Worm (Caenorhabditis elegans) whole organism, L3 larva: ENCODE data around the gene zyg-1.
A peak's percentile ranks its signal among the peaks of the same experiment; 100 is the strongest.

ENCODE experiments used
- R02D3.7 ChIP-seq: fragments of 150-350 bp; optimal IDR thresholded peaks from 2 replicates; lab custom pipeline; 2014; ENCODE audit warnings: missing biosample characterization, missing genetic modification characterization
- ZK546.5 ChIP-seq: sonication (generic microtip); optimal IDR thresholded peaks from 2 replicates; lab custom pipeline; 2017; ENCODE audit warnings: missing biosample characterization, missing genetic modification characterization
- aly-2 ChIP-seq: fragments of 150-350 bp; optimal IDR thresholded peaks from 2 replicates; lab custom pipeline; 2014; ENCODE audit warnings: missing biosample characterization, missing genetic modification characterization
- ama-1 ChIP-seq: fragments of 150-350 bp; optimal IDR thresholded peaks from 2 replicates; lab custom pipeline; 2018
- ceh-16 ChIP-seq: sonication (generic microtip); optimal IDR thresholded peaks from 2 replicates; lab custom pipeline; 2017; ENCODE audit warnings: missing biosample characterization, missing genetic modification characterization
- ceh-28 ChIP-seq: fragments of 150-350 bp; optimal IDR thresholded peaks from 2 replicates; lab custom pipeline; 2014; ENCODE audit warnings: missing biosample characterization, missing genetic modification reagents, missing genetic modification characterization
- ceh-82 ChIP-seq: fragments of 150-350 bp; optimal IDR thresholded peaks from 2 replicates; lab custom pipeline; 2014; ENCODE audit warnings: missing biosample characterization, missing genetic modification characterization
- ceh-9 ChIP-seq: sonication (generic microtip); optimal IDR thresholded peaks from 2 replicates; lab custom pipeline; 2018; ENCODE audit warnings: missing biosample characterization, missing genetic modification characterization
- daf-12 ChIP-seq: fragments of 150-350 bp; optimal IDR thresholded peaks from 2 replicates; lab custom pipeline; 2014; ENCODE audit warnings: missing biosample characterization, missing genetic modification reagents, missing genetic modification characterization
- egl-27 ChIP-seq: sonication (generic microtip); optimal IDR thresholded peaks from 4 replicates; lab custom pipeline; 2017; ENCODE audit warnings: missing biosample characterization, missing genetic modification reagents, missing genetic modification characterization
- egl-5 ChIP-seq: fragments of 150-350 bp; optimal IDR thresholded peaks from 2 replicates; lab custom pipeline; 2017; ENCODE audit warnings: missing biosample characterization, missing genetic modification reagents, missing genetic modification characterization, inconsistent platforms
- elt-1 ChIP-seq: fragments of 150-350 bp; optimal IDR thresholded peaks from 2 replicates; lab custom pipeline; 2014; ENCODE audit warnings: missing biosample characterization, missing genetic modification characterization
- elt-2 ChIP-seq: sonication (generic microtip); optimal IDR thresholded peaks from 2 replicates; lab custom pipeline; 2016; ENCODE audit warnings: missing genetic modification reagents, mild to moderate bottlenecking, missing genetic modification characterization, missing compliant biosample characterization
- elt-3 ChIP-seq, 3 experiments: fragments of 150-350 bp in 1 of 3; sonication (generic microtip) in 2 of 3; optimal IDR thresholded peaks; 2 replicates in 2 of 3; 4 replicates in 1 of 3; lab custom pipeline; 2014 to 2017; ENCODE audit warnings: missing biosample characterization in 3 of 3, missing genetic modification characterization in 3 of 3
- eor-1 ChIP-seq, 2 experiments: fragments of 150-350 bp; optimal IDR thresholded peaks; 2 replicates each; lab custom pipeline; 2014 to 2018; ENCODE audit warnings: missing biosample characterization in 2 of 2, missing genetic modification characterization in 2 of 2
- fkh-10 ChIP-seq: sonication (generic microtip); optimal IDR thresholded peaks from 2 replicates; lab custom pipeline; 2017; ENCODE audit warnings: missing biosample characterization, missing genetic modification reagents, missing genetic modification characterization
- fkh-2 ChIP-seq: fragments of 150-350 bp; optimal IDR thresholded peaks from 2 replicates; lab custom pipeline; 2014; ENCODE audit warnings: missing biosample characterization, missing genetic modification reagents, missing genetic modification characterization
- fos-1 ChIP-seq: fragments of 150-350 bp; optimal IDR thresholded peaks from 2 replicates; lab custom pipeline; 2014; ENCODE audit warnings: missing biosample characterization, missing genetic modification characterization
- hmg-11 ChIP-seq: sonication (generic microtip); optimal IDR thresholded peaks from 2 replicates; lab custom pipeline; 2016; ENCODE audit warnings: missing genetic modification characterization, missing compliant biosample characterization
- jun-1 ChIP-seq: fragments of 150-350 bp; optimal IDR thresholded peaks from 2 replicates; lab custom pipeline; 2014; ENCODE audit warnings: missing biosample characterization, missing genetic modification reagents, missing genetic modification characterization
- lin-15B ChIP-seq: fragments of 150-350 bp; optimal IDR thresholded peaks from 2 replicates; lab custom pipeline; 2014; ENCODE audit warnings: missing biosample characterization, missing genetic modification characterization
- lin-39 ChIP-seq: fragments of 150-350 bp; optimal IDR thresholded peaks from 2 replicates; lab custom pipeline; 2018; ENCODE audit warnings: missing biosample characterization, missing genetic modification reagents, missing genetic modification characterization
- lsy-12 ChIP-seq: sonication (generic microtip); optimal IDR thresholded peaks from 2 replicates; lab custom pipeline; 2016; ENCODE audit warnings: mild to moderate bottlenecking, missing genetic modification characterization, missing compliant biosample characterization
- mdl-1 ChIP-seq: fragments of 150-350 bp; optimal IDR thresholded peaks from 2 replicates; lab custom pipeline; 2014; ENCODE audit warnings: missing biosample characterization, missing genetic modification characterization
- mml-1 ChIP-seq: fragments of 150-350 bp; sonication (generic microtip); optimal IDR thresholded peaks from 3 replicates; lab custom pipeline; 2014; ENCODE audit warnings: missing biosample characterization, missing genetic modification characterization
- nfya-1 ChIP-seq: sonication (generic microtip); optimal IDR thresholded peaks from 2 replicates; lab custom pipeline; 2017; ENCODE audit warnings: missing genetic modification characterization, mild to moderate bottlenecking, missing compliant biosample characterization, antibody characterized with exemption, moderate library complexity; ENCODE audit not compliant: insufficient read depth
- nhr-11 ChIP-seq: fragments of 150-350 bp; optimal IDR thresholded peaks from 2 replicates; lab custom pipeline; 2014; ENCODE audit warnings: missing biosample characterization, missing genetic modification characterization
- nhr-12 ChIP-seq: fragments of 150-350 bp; optimal IDR thresholded peaks from 2 replicates; lab custom pipeline; 2014; ENCODE audit warnings: missing biosample characterization, missing genetic modification characterization
- nhr-23 ChIP-seq: fragments of 150-350 bp; optimal IDR thresholded peaks from 2 replicates; lab custom pipeline; 2014; ENCODE audit warnings: missing biosample characterization, missing genetic modification reagents, missing genetic modification characterization
- nhr-237 ChIP-seq: fragments of 150-350 bp; optimal IDR thresholded peaks from 2 replicates; lab custom pipeline; 2014; ENCODE audit warnings: missing biosample characterization, missing genetic modification characterization
- nhr-25 ChIP-seq: sonication (generic microtip); optimal IDR thresholded peaks from 2 replicates; lab custom pipeline; 2017; ENCODE audit warnings: missing biosample characterization, missing genetic modification characterization
- nhr-28 ChIP-seq: fragments of 150-350 bp; optimal IDR thresholded peaks from 2 replicates; lab custom pipeline; 2014; ENCODE audit warnings: missing biosample characterization, missing genetic modification characterization
- nhr-43 ChIP-seq: sonication (generic microtip); optimal IDR thresholded peaks from 2 replicates; lab custom pipeline; 2016; ENCODE audit warnings: mild to moderate bottlenecking, missing genetic modification characterization, missing compliant biosample characterization; ENCODE audit not compliant: poor library complexity, severe bottlenecking
- nhr-67 ChIP-seq: fragments of 150-350 bp; optimal IDR thresholded peaks from 2 replicates; lab custom pipeline; 2014; ENCODE audit warnings: missing biosample characterization, missing genetic modification characterization
- nhr-76 ChIP-seq: fragments of 150-350 bp; sonication (generic microtip); optimal IDR thresholded peaks from 5 replicates; lab custom pipeline; 2014; ENCODE audit warnings: missing biosample characterization, missing genetic modification characterization
- nhr-77 ChIP-seq: fragments of 150-350 bp; optimal IDR thresholded peaks from 2 replicates; lab custom pipeline; 2014; ENCODE audit warnings: missing biosample characterization, missing genetic modification characterization
- pha-4 ChIP-seq: fragments of 150-350 bp; optimal IDR thresholded peaks from 2 replicates; lab custom pipeline; 2014; ENCODE audit warnings: missing biosample characterization, missing genetic modification reagents, missing genetic modification characterization
- pqm-1 ChIP-seq: fragments of 150-350 bp; optimal IDR thresholded peaks from 2 replicates; lab custom pipeline; 2017; ENCODE audit warnings: missing biosample characterization, missing genetic modification characterization, inconsistent platforms
- sea-2 ChIP-seq: fragments of 150-350 bp; sonication (generic microtip); optimal IDR thresholded peaks from 4 replicates; lab custom pipeline; 2014; ENCODE audit warnings: missing biosample characterization, missing genetic modification reagents, missing genetic modification characterization
- skn-1 ChIP-seq: fragments of 150-350 bp; optimal IDR thresholded peaks from 2 replicates; lab custom pipeline; 2014; ENCODE audit warnings: missing biosample characterization, missing genetic modification characterization
- snpc-4 ChIP-seq: fragments of 150-350 bp; optimal IDR thresholded peaks from 2 replicates; lab custom pipeline; 2014; ENCODE audit warnings: missing biosample characterization, missing genetic modification characterization
- tbx-2 ChIP-seq: sonication (generic microtip); optimal IDR thresholded peaks from 2 replicates; lab custom pipeline; 2016; ENCODE audit warnings: mild to moderate bottlenecking, missing genetic modification characterization, missing compliant biosample characterization
- unc-39 ChIP-seq: sonication (generic microtip); optimal IDR thresholded peaks from 4 replicates; lab custom pipeline; 2017; ENCODE audit warnings: missing biosample characterization, missing genetic modification characterization
- unc-62 ChIP-seq: fragments of 150-350 bp; sonication (generic microtip); optimal IDR thresholded peaks from 4 replicates; lab custom pipeline; 2014; ENCODE audit warnings: missing biosample characterization, missing genetic modification reagents, missing genetic modification characterization
- zag-1 ChIP-seq: fragments of 150-350 bp; optimal IDR thresholded peaks from 2 replicates; lab custom pipeline; 2014; ENCODE audit warnings: missing biosample characterization, missing genetic modification characterization
- ztf-11 ChIP-seq: fragments of 150-350 bp; optimal IDR thresholded peaks from 2 replicates; lab custom pipeline; 2014; ENCODE audit warnings: missing biosample characterization, missing genetic modification characterization
- ztf-4 ChIP-seq: fragments of 150-350 bp; optimal IDR thresholded peaks from 2 replicates; lab custom pipeline; 2014; ENCODE audit warnings: missing biosample characterization, missing genetic modification characterization

The zyg-1 gene

DNA sequence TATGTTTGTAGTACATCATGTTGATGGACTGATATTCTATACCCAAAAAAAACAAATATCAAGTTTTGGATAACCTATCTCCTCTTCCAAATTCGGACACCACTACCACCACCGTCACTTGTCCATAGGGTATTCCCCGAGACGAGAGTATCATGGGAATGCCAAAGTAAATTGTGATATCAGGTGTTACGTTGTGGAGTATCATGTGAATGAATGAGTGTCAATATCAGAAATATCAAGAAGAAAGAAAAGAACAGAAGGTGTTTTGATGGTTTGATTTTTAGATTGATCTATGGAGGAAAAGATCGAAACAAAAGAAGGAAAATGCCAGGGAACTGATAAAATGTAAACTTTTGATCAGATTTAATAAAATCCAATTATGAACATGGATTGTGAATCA lies 48.7 kb downstream of the zyg-1 start:
- TF ChIP-seq elt-2 (tag; lab: Kevin White, UChicago), result peak; percentile 58
- TF ChIP-seq nhr-23, result no peak
- TF ChIP-seq lsy-12 (tag; lab: Kevin White, UChicago), result no peak
- peak; percentile 12 for TF ChIP-seq snpc-4 (tag; lab: Kevin White, UChicago)
- TF ChIP-seq fkh-10 (GFP tag; lab: Kevin White, UChicago), result no peak
- TF ChIP-seq pqm-1 (tag; lab: Kevin White, UChicago), result peak; percentile 42
- TF ChIP-seq pha-4 (tag; lab: Kevin White, UChicago), result peak; percentile 52
- TF ChIP-seq egl-5, result no peak

DNA sequence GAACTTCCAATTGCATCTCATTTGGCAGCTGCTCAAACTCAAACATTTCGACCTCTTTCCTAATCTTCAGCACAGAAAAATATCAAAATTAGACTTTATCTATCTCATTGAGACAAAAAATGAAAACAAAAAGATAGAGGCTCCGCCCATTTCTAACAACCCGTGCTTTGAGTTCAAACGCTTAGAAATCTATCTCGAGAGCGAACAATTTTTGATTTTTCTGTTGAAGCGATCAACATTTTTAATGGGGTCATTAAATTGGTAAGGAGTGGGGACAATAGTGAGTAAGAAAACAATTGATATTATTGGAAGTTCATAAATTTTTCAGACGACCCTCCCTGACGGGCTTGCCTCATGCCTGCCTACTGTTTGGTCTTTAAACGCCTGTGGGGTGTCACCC lies 49.3 kb downstream of the zyg-1 start, which contains the start of the genes C25H3.10 and C25H3.1:
Gene C25H3.10, minus strand, starts transcription at position 101 of the 400 bp plus-strand sequence.
Gene C25H3.1, plus strand, starts transcription at position 203 of the 400 bp plus-strand sequence.
- TF ChIP-seq fkh-10 (GFP tag; lab: Kevin White, UChicago) (no peak), egl-5 (peak; percentile 74)

DNA sequence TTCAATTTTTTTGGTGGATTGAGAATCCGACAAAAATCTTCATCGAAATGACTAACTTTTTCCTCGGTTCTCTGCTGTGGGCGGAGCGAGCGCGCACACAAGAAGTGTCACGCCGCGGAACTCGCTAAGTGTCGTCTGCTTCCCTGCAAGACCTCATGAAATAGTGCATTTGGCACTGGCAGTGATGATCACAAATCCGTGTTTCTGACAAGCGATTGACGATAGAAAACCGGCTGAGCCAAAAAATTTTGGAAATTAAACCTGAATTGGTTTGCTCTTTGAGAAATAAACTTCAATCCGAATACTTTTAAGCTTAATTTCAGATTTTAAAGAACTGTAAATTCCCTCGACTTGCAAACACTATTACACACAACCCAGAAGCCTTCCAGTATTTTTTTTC lies 51.9 kb downstream of the zyg-1 start:
- TF ChIP-seq nhr-28 (tag; lab: Kevin White, UChicago) (no peak), lin-15B (tag; lab: Kevin White, UChicago) (peak; percentile 29), egl-27 (tag; lab: Kevin White, UChicago) (no peak), ama-1 (lab: Kevin White, UChicago) (peak; percentile 96), jun-1 (no peak), zag-1 (tag; lab: Kevin White, UChicago) (no peak), fkh-2 (tag; lab: Kevin White, UChicago) (no peak), hmg-11 (tag; lab: Kevin White, UChicago) (peak; percentile 39), eor-1 (tag; optimal IDR thresholded peaks at IDR 0.05; lab: Kevin White, UChicago) (no peak), ceh-9 (no peak), egl-5 (no peak), pha-4 (tag; lab: Kevin White, UChicago) (peak; percentile 42), aly-2 (tag; lab: Kevin White, UChicago) (peak; percentile 81), ceh-28 (peak; percentile 14), ztf-11 (no peak), sea-2 (GFP tag; lab: Kevin White, UChicago) (no peak), nhr-25 (tag; lab: Kevin White, UChicago) (peak; percentile 59), unc-39 (tag; lab: Kevin White, UChicago) (no peak), pqm-1 (tag; lab: Kevin White, UChicago) (peak; percentile 40), nhr-76 (tag; lab: Kevin White, UChicago) (no peak), R02D3.7 (tag; lab: Kevin White, UChicago) (peak; percentile 50), snpc-4 (tag; lab: Kevin White, UChicago) (peak; percentile 99), lsy-12 (tag; lab: Kevin White, UChicago) (peak; percentile 0), ceh-82 (tag; lab: Kevin White, UChicago) (peak; percentile 40), fos-1 (tag; lab: Kevin White, UChicago) (no peak), ZK546.5 (tag; lab: Kevin White, UChicago) (no peak), skn-1 (tag; lab: Kevin White, UChicago) (peak; percentile 26), elt-1 (tag; lab: Kevin White, UChicago) (no peak), nhr-67 (no peak), tbx-2 (tag; lab: Kevin White, UChicago) (peak; percentile 38), mml-1 (tag; lab: Kevin White, UChicago) (no peak), nhr-11 (tag; lab: Kevin White, UChicago) (no peak), nhr-12 (no peak), nfya-1 (tag; lab: Kevin White, UChicago) (peak; percentile 78), nhr-237 (tag; lab: Kevin White, UChicago) (no peak), lin-39 (tag; lab: Kevin White, UChicago) (peak; percentile 10), mdl-1 (tag; lab: Kevin White, UChicago) (no peak), fkh-10 (GFP tag; lab: Kevin White, UChicago) (no peak), ceh-16 (tag; lab: Kevin White, UChicago) (no peak), daf-12 (no peak), nhr-23 (peak; percentile 81), nhr-77 (tag; lab: Kevin White, UChicago) (peak; percentile 41), elt-2 (tag; lab: Kevin White, UChicago) (peak; percentile 71), unc-62 (no peak), nhr-43 (tag; lab: Kevin White, UChicago) (peak; percentile 68), elt-3 (tag; optimal IDR thresholded peaks at IDR 0.05; lab: Kevin White, UChicago) (no peak), ztf-4 (tag; lab: Kevin White, UChicago) (no peak)
- TF ChIP-seq, all 47 proteins: peak for 20
